Worm (Caenorhabditis elegans): Measurements from ENCODE around the gene nep-25.

ce11 chrII:5865405-5866308 is 23.6 kb downstream of the nep-25 start, which contains the start of gene F55C12.19:
- no peak for TF ChIP-seq nhr-12 (tag; optimal IDR thresholded peaks at IDR 0.05)
- no peak for TF ChIP-seq unc-62 (GFP tag; optimal IDR thresholded peaks at IDR 0.05)
- TF ChIP-seq snpc-4 (tag; optimal IDR thresholded peaks at IDR 0.05), result no peak
- no peak for TF ChIP-seq sma-9 (GFP tag; optimal IDR thresholded peaks at IDR 0.05)
- no peak for TF ChIP-seq sma-9 (tag; optimal IDR thresholded peaks at IDR 0.05)

Data from whole organism, L2 larva.